Worm (Caenorhabditis elegans) whole organism, L4/young adult: ENCODE results near the gene mpk-1.

Experiments
- W03F9.2 ChIP-seq: fragments of 150-350 bp; optimal IDR thresholded peaks from 2 replicates; lab custom pipeline; 2014; ENCODE audit warnings: missing biosample characterization, missing genetic modification characterization
- dao-5 ChIP-seq: sonication (generic microtip); optimal IDR thresholded peaks from 2 replicates; lab custom pipeline; 2016; ENCODE audit warnings: missing genotype, missing genetic modification characterization, moderate library complexity, missing compliant biosample characterization
- him-1 ChIP-seq: sonication (generic microtip); optimal IDR thresholded peaks from 2 replicates; lab custom pipeline; 2016; ENCODE audit warnings: missing genotype, missing genetic modification reagents, missing genetic modification characterization, missing compliant biosample characterization

DNA sequence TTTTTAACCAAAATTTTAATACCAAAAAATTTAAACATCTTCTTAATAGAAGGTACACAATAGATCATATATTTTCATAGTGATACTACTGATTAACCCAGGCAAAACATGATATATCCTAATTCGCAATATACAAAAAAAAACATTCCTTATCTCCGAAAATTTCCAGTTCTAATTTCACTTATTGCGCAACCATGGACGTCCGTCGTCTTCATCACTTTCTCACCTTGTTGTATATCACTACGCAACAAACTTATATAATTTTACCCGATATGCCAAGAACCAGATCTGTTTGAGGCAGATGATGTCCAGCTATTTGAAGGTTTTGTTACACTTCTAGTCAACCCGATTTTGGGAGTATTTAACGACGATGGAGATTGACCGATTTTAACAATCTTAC, 40.1 kb downstream of the mpk-1 start, which contains the start of gene R74.2:
- TF ChIP-seq dao-5 (tag; lab: Kevin White, UChicago), result no peak
- no peak for TF ChIP-seq him-1
- TF ChIP-seq W03F9.2 (tag; lab: Kevin White, UChicago), result no peak
